Fruit fly (Drosophila melanogaster) whole organism, pupa: ENCODE data around the gene CG43896.

ENCODE experiments used
- CG10348 ChIP-seq: fragments of 200-800 bp; sonication (Bioruptor generic); IDR thresholded peaks from 2 replicates; pipeline ENCODE4 v1.3.6; 2022; ENCODE audit warnings: missing biosample characterization, missing genetic modification characterization
- CG12605 ChIP-seq: fragments of 200-800 bp; sonication (Bioruptor generic); IDR thresholded peaks from 2 replicates; pipeline ENCODE4 v1.3.6; 2022; ENCODE audit warnings: missing biosample characterization, missing genetic modification characterization
- CG13204 ChIP-seq: fragments of 200-800 bp; sonication (Bioruptor generic); optimal IDR thresholded peaks from 2 replicates; lab custom pipeline; 2018; ENCODE audit warnings: missing biosample characterization, mild to moderate bottlenecking, missing genetic modification characterization, moderate library complexity
- CG14655 ChIP-seq: fragments of 200-800 bp; sonication (Bioruptor generic); optimal IDR thresholded peaks from 3 replicates; lab custom pipeline; 2017; ENCODE audit warnings: mild to moderate bottlenecking, missing biosample characterization, missing genetic modification reagents, missing genetic modification characterization
- CG15710 ChIP-seq: fragments of 200-800 bp; sonication (Bioruptor generic); optimal IDR thresholded peaks from 2 replicates; lab custom pipeline; 2018; ENCODE audit warnings: missing biosample characterization, mild to moderate bottlenecking, missing genetic modification characterization, moderate library complexity
- CG17806 ChIP-seq: fragments of 200-800 bp; sonication (Bioruptor generic); optimal IDR thresholded peaks from 2 replicates; lab custom pipeline; 2018; ENCODE audit warnings: missing biosample characterization, mild to moderate bottlenecking, missing genetic modification characterization, moderate library complexity
- CG32121 ChIP-seq: fragments of 200-800 bp; sonication (Bioruptor generic); IDR thresholded peaks from 2 replicates; pipeline ENCODE4 v1.3.6; 2022; ENCODE audit warnings: missing biosample characterization, missing genetic modification characterization
- CG34367 ChIP-seq: fragments of 200-800 bp; sonication (Bioruptor generic); optimal IDR thresholded peaks from 2 replicates; lab custom pipeline; 2018; ENCODE audit warnings: missing biosample characterization, mild to moderate bottlenecking, missing genetic modification characterization
- CG4496 ChIP-seq: fragments of 200-800 bp; sonication (Bioruptor generic); IDR thresholded peaks from 3 replicates; pipeline ENCODE4 v1.3.6; 2022; ENCODE audit warnings: missing biosample characterization, missing genetic modification characterization
- CG8159 ChIP-seq: fragments of 200-800 bp; sonication (Bioruptor generic); optimal IDR thresholded peaks from 3 replicates; lab custom pipeline; 2018; ENCODE audit warnings: missing biosample characterization, mild to moderate bottlenecking, missing genetic modification characterization, moderate library complexity
- CG8301 ChIP-seq: fragments of 200-800 bp; sonication (Bioruptor generic); optimal IDR thresholded peaks from 2 replicates; lab custom pipeline; 2018; ENCODE audit warnings: missing biosample characterization, mild to moderate bottlenecking, missing genetic modification characterization
- CG9948 ChIP-seq: fragments of 200-800 bp; sonication (Bioruptor generic); optimal IDR thresholded peaks from 2 replicates; lab custom pipeline; 2018; ENCODE audit warnings: missing biosample characterization, mild to moderate bottlenecking, missing genetic modification characterization, moderate library complexity
- D1 ChIP-seq: fragments of 200-800 bp; sonication (Bioruptor generic); optimal IDR thresholded peaks from 2 replicates; lab custom pipeline; 2018; ENCODE audit warnings: missing biosample characterization, mild to moderate bottlenecking, missing genetic modification characterization, moderate library complexity
- EcR ChIP-seq: fragments of 200-800 bp; sonication (Bioruptor generic); optimal IDR thresholded peaks from 3 replicates; lab custom pipeline; 2019; ENCODE audit warnings: missing biosample characterization, missing genetic modification characterization, mild to moderate bottlenecking, moderate library complexity, missing genetic modification reagents
- Ets98B ChIP-seq: fragments of 200-800 bp; sonication (Bioruptor generic); IDR thresholded peaks from 2 replicates; pipeline ENCODE4 v1.3.6; 2022; ENCODE audit warnings: missing biosample characterization, missing genetic modification characterization
- Pif1A ChIP-seq: fragments of 200-800 bp; sonication (Bioruptor generic); optimal IDR thresholded peaks from 3 replicates; lab custom pipeline; 2016; ENCODE audit warnings: missing biosample characterization, missing genetic modification characterization
- Pif1B ChIP-seq: fragments of 200-800 bp; sonication (Bioruptor generic); optimal IDR thresholded peaks from 3 replicates; lab custom pipeline; 2016; ENCODE audit warnings: missing biosample characterization, missing genetic modification characterization
- Snoo ChIP-seq: fragments of 200-800 bp; sonication (Bioruptor generic); optimal IDR thresholded peaks from 3 replicates; lab custom pipeline; 2017; ENCODE audit warnings: missing biosample characterization, mild to moderate bottlenecking, missing genetic modification characterization, inconsistent platforms
- fd96Ca ChIP-seq: fragments of 200-800 bp; sonication (Bioruptor generic); IDR thresholded peaks from 3 replicates; pipeline ENCODE4 v1.3.6; 2022; ENCODE audit warnings: missing biosample characterization, missing genetic modification characterization
- gl ChIP-seq: fragments of 200-800 bp; sonication (Bioruptor generic); optimal IDR thresholded peaks from 2 replicates; lab custom pipeline; 2018; ENCODE audit warnings: missing biosample characterization, mild to moderate bottlenecking, missing genetic modification characterization
- rn ChIP-seq: fragments of 200-800 bp; sonication (Bioruptor generic); IDR thresholded peaks from 2 replicates; pipeline ENCODE4 v1.3.6; 2022; ENCODE audit warnings: missing biosample characterization, missing genetic modification characterization

Gene CG43896

DNA sequence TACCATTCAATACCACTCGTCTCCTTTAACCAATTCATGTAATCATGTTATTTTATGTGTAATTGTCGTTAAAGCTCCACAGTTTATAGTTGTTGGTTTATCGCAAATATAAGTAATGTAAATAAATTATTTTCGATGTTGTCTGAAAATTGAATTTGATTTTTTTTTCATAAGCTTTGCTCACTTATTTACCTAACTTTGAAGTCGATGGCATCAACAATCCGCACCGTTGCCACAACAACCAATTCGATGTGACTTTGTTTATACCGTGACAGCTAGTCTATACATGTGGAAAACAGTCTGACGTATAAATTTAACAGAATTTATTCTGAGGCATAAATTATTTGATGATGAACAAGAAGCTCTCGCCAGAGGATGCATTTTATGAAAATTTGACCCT, 14.5 kb downstream of the CG43896 start, which contains the start of gene CG6931:
TSS of gene CG6931 (plus strand) at position 301 of the 400 bp plus-strand sequence.
- TF ChIP-seq Pif1B (GFP tag; lab: Kevin White, UChicago) (no peak), D1 (tag; lab: Kevin White, UChicago) (no peak), CG8159 (tag; lab: Kevin White, UChicago) (no peak), Pif1A (GFP tag; lab: Kevin White, UChicago) (no peak), gl (tag; lab: Kevin White, UChicago) (no peak), CG13204 (GFP tag; lab: Kevin White, UChicago) (no peak), rn (GFP tag; lab: Robert Waterston, UW) (no peak), CG14655 (no peak), CG12605 (GFP tag; lab: Robert Waterston, UW) (no peak), CG4496 (GFP tag; lab: Robert Waterston, UW) (no peak), Snoo (tag; lab: Kevin White, UChicago) (no peak), fd96Ca (GFP tag; lab: Robert Waterston, UW) (no peak), CG8301 (tag; lab: Kevin White, UChicago) (no peak), CG9948 (no peak), CG34367 (tag; lab: Kevin White, UChicago) (no peak), CG17806 (tag; lab: Kevin White, UChicago) (no peak)

DNA sequence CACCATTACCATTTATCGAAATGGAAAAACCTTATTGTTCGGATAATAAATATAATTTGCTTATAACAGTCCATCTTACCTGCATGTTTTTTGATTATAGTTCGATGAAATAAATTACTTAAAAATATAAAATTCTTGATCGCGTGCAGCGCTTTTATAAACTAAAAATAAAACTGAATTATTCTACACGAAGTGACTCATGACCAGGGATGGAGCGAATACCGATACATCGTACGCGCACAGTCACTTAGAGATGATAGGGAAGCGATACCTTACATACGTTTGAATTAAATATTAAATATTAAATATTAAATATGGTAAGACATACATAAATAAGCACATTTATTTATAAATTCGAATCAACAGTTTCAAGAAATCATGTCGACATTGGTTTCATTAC, 17.0 kb downstream of the CG43896 start, which contains the start of gene viaf:
TSS of gene viaf (minus strand) at position 220 of the 400 bp plus-strand sequence.
- TF ChIP-seq CG8159 (tag; lab: Kevin White, UChicago): no peak
- peak; percentile 45 for TF ChIP-seq Ets98B

DNA sequence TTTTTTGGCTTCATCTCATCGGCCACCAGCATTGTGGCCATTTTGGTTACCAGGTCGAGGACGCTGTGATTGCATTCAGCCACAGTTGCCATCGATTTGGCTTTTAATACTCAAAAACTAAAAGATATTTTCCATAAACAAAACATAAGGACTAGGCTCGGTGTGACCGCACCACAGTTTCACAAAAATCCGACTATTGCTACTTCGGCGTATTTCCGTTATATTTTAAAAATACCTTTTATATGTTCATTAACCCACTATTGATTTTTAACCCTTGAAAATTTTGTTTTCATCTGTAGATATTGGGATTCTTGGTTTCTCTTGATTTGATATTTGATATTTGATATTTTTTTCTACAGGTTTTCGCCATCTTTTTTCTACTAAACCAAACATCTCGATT, 22.0 kb downstream of the CG43896 start, which contains the start of gene Grip163:
TSS of gene Grip163 (minus strand) at position 180 of the 400 bp plus-strand sequence.
- TF ChIP-seq CG8301 (tag; lab: Kevin White, UChicago) (no peak), CG9948 (no peak), D1 (tag; lab: Kevin White, UChicago) (no peak), CG13204 (GFP tag; lab: Kevin White, UChicago) (no peak), CG34367 (tag; lab: Kevin White, UChicago) (no peak), gl (tag; lab: Kevin White, UChicago) (no peak), CG12605 (GFP tag; lab: Robert Waterston, UW) (no peak), Ets98B (no peak), Pif1B (GFP tag; lab: Kevin White, UChicago) (no peak), CG8159 (tag; lab: Kevin White, UChicago) (no peak), CG32121 (GFP tag; lab: Robert Waterston, UW) (no peak), CG14655 (no peak), Snoo (tag; lab: Kevin White, UChicago) (no peak), CG10348 (no peak), CG17806 (tag; lab: Kevin White, UChicago) (no peak), EcR (GFP tag; lab: Kevin White, UChicago) (no peak), fd96Ca (GFP tag; lab: Robert Waterston, UW) (no peak), rn (GFP tag; lab: Robert Waterston, UW) (no peak)

DNA sequence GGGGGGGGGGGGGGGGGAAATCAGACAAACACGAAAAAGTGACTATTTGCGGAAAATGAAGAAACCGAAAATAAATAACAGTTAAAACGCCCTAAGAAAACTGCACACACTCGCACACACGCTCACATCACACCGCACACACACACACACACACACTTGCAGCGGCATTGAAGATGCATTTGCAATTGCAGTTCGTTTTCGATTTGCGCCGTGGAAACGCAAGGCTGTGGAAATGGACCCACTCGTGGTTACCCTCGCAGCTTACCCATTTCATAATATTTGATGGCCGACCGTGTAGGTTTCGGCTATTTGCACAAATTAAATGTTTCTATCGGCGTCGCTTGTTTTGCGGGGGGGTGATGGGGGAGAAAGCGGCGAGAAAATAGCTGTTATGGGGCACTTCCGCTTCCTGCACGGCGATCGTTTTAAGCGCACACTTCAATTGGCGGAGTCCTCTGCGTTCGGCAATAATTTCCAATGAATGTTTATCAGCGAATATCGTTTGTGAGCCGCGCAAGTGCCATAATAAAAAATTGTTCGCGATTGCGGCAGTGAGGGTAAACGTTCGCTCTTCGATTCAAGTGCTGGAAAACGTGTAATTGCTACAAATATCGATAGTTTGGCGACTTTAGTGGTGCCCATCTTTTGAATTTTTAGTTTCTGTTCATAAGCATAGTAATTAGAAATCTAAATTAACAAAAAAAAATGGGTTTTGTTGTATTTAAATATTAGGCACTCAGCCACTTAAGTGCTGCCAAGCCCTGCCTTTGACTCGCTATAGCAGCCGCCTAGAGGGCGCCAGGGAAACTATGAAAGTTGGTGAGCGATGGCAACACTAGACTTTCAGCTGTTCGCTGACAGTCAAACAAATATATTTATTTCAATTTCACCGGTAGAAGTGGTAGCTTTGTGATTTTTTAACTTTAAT, 26.7 kb downstream of the CG43896 start, which contains the start of the genes Pop2 and CG6928:
TSS of gene Pop2 (minus strand) at position 595 of the 928 bp plus-strand sequence.
TSS of gene CG6928 (plus strand) at position 835 of the 928 bp plus-strand sequence.
- no peak for TF ChIP-seq Snoo (tag; lab: Kevin White, UChicago)
- TF ChIP-seq CG15710: peak; percentile 50
- peak; percentile 44; the same call in 1 of the 2 replicates for TF ChIP-seq CG32121 (GFP tag; lab: Robert Waterston, UW)
- no peak for TF ChIP-seq EcR (GFP tag; lab: Kevin White, UChicago)
- TF ChIP-seq D1 (tag; lab: Kevin White, UChicago): no peak
- TF ChIP-seq CG17806 (tag; lab: Kevin White, UChicago): no peak
- no peak for TF ChIP-seq CG12605 (GFP tag; lab: Robert Waterston, UW)
- no peak for TF ChIP-seq CG13204 (GFP tag; lab: Kevin White, UChicago)
- TF ChIP-seq CG34367 (tag; lab: Kevin White, UChicago): no peak
- peak; percentile 54; the same call in 1 of the 2 replicates for TF ChIP-seq Ets98B
- TF ChIP-seq Pif1A (GFP tag; lab: Kevin White, UChicago): no peak
- TF ChIP-seq CG8301 (tag; lab: Kevin White, UChicago): no peak
- TF ChIP-seq CG9948: peak; percentile 20
- peak; percentile 33; the same call in 1 of the 2 replicates for TF ChIP-seq rn (GFP tag; lab: Robert Waterston, UW)
- TF ChIP-seq CG4496 (GFP tag; lab: Robert Waterston, UW): 0 out of 3 replicates have a peak, but pooled peaks have one; percentile 29
- TF ChIP-seq fd96Ca (GFP tag; lab: Robert Waterston, UW): peak; percentile 65; the same call in 2 of the 3 replicates
- TF ChIP-seq gl (tag; lab: Kevin White, UChicago): no peak
- no peak for TF ChIP-seq CG14655
- TF ChIP-seq CG8159 (tag; lab: Kevin White, UChicago): no peak
- no peak for TF ChIP-seq Pif1B (GFP tag; lab: Kevin White, UChicago)
- TF ChIP-seq CG10348: no peak

DNA sequence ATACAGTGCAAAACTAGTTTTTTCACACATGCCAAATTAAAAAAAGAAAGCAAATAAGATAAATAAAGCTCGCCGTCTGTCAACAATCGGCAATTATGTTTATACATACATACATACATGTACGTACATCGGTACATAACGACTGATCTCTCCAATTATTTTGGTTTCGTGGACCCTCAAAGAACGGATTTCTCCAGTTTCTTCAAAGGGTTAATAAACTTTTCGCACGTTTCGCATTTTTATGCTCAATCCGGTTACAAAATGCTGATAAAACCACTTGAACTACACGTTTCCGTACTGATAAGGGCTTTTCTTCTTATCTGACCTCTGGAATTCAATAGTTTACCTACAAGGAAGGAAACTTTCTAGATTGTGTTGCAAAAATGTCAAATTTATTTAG, 27.5 kb downstream of the CG43896 start:
- TF ChIP-seq CG14655 (no peak), EcR (GFP tag; lab: Kevin White, UChicago) (peak; percentile 51)
